Worm (Caenorhabditis elegans): ENCODE data around the gene F20G2.5.
A peak's percentile ranks its signal among the peaks of the same experiment; 100 is the strongest.

F20G2.5 gene

DNA sequence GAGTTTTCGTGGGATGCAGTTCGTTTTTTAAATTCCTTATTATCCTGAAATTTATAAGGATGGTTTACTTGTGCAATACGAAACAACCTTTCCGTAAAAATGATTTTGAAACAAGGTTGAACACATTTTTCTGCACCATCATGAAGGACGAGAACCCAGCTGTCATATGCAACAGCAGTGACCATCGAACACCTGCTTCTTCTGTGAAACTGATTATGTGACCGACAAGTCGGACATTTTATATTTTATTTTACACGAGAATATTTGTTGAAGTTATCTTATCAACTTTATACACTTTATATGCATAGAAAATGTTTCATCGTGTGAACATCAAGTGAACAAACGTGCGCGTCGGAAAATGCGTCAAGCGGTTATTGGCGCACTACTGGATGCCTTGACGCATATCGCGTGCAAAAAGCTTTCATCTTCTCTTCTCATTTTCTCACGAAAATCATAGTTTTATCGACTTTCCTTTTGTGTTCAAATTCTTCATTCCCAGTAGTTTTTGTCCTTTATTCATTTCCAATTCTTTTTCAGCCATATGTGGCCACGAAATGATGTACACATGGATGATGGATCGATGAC lies 47.6 kb downstream of the F20G2.5 start, which contains the start of gene sel-10:
Gene sel-10 (plus strand): TSS at position 538 of the 585 bp plus-strand sequence.
- TF ChIP-seq elt-3 (tag; optimal IDR thresholded peaks at IDR 0.05) (no peak), ztf-11 (tag; optimal IDR thresholded peaks at IDR 0.05) (no peak), zag-1 (tag; optimal IDR thresholded peaks at IDR 0.05) (no peak), fos-1 (tag; optimal IDR thresholded peaks at IDR 0.05) (no peak), unc-39 (tag; optimal IDR thresholded peaks at IDR 0.05) (no peak), nhr-25 (tag; optimal IDR thresholded peaks at IDR 0.05) (peak; percentile 74), R02D3.7 (tag; optimal IDR thresholded peaks at IDR 0.05) (peak; percentile 47), eor-1 (tag; optimal IDR thresholded peaks at IDR 0.05) (no peak), nhr-76 (tag; optimal IDR thresholded peaks at IDR 0.05) (no peak), jun-1 (tag; optimal IDR thresholded peaks at IDR 0.05) (peak; percentile 51), lin-15B (tag; optimal IDR thresholded peaks at IDR 0.05) (peak; percentile 75), ama-1 (optimal IDR thresholded peaks at IDR 0.05) (no peak), nhr-237 (tag; optimal IDR thresholded peaks at IDR 0.05) (no peak), mml-1 (tag; optimal IDR thresholded peaks at IDR 0.05) (no peak), nhr-77 (tag; optimal IDR thresholded peaks at IDR 0.05) (peak; percentile 3), daf-12 (tag; optimal IDR thresholded peaks at IDR 0.05) (no peak), ceh-16 (tag; optimal IDR thresholded peaks at IDR 0.05) (no peak), pha-4 (tag; optimal IDR thresholded peaks at IDR 0.05) (peak; percentile 62), unc-62 (GFP tag; optimal IDR thresholded peaks at IDR 0.05) (no peak), egl-27 (tag; optimal IDR thresholded peaks at IDR 0.05) (no peak), aly-2 (tag; optimal IDR thresholded peaks at IDR 0.05) (no peak), egl-5 (tag; optimal IDR thresholded peaks at IDR 0.05) (no peak), fkh-2 (tag; optimal IDR thresholded peaks at IDR 0.05) (no peak), nhr-11 (tag; optimal IDR thresholded peaks at IDR 0.05) (peak; percentile 10), elt-2 (tag; optimal IDR thresholded peaks at IDR 0.05) (peak; percentile 57), nhr-67 (tag; optimal IDR thresholded peaks at IDR 0.05) (no peak), mdl-1 (tag; optimal IDR thresholded peaks at IDR 0.05) (no peak), lin-39 (tag; optimal IDR thresholded peaks at IDR 0.05) (peak; percentile 36), elt-1 (tag; optimal IDR thresholded peaks at IDR 0.05) (no peak), pqm-1 (tag; optimal IDR thresholded peaks at IDR 0.05) (no peak), nhr-23 (tag; optimal IDR thresholded peaks at IDR 0.05) (peak; percentile 84), fkh-10 (GFP tag; optimal IDR thresholded peaks at IDR 0.05) (peak; percentile 23), lsy-12 (tag; optimal IDR thresholded peaks at IDR 0.05) (no peak), nhr-43 (tag; optimal IDR thresholded peaks at IDR 0.05; ENCODE audit: poor library complexity, severe bottlenecking) (peak; percentile 82), nhr-12 (tag; optimal IDR thresholded peaks at IDR 0.05) (no peak), hmg-11 (tag; optimal IDR thresholded peaks at IDR 0.05) (peak; percentile 66), ZK546.5 (tag; optimal IDR thresholded peaks at IDR 0.05) (no peak), ceh-28 (tag; optimal IDR thresholded peaks at IDR 0.05) (no peak), ceh-82 (tag; optimal IDR thresholded peaks at IDR 0.05) (no peak), ceh-9 (tag; optimal IDR thresholded peaks at IDR 0.05) (no peak), nfya-1 (tag; optimal IDR thresholded peaks at IDR 0.05; ENCODE audit: insufficient read depth) (peak; percentile 76), ztf-4 (tag; optimal IDR thresholded peaks at IDR 0.05) (no peak), sea-2 (GFP tag; optimal IDR thresholded peaks at IDR 0.05) (no peak), skn-1 (tag; optimal IDR thresholded peaks at IDR 0.05) (no peak), snpc-4 (tag; optimal IDR thresholded peaks at IDR 0.05) (peak; percentile 83), tbx-2 (tag; optimal IDR thresholded peaks at IDR 0.05) (no peak), nhr-28 (tag; optimal IDR thresholded peaks at IDR 0.05) (no peak)

Measured in whole organism, L3 larva.